Worm (Caenorhabditis elegans) whole organism, L3 larva: ENCODE measurements around the gene obr-1.

Source experiments
- ama-1 ChIP-seq: fragments of 150-350 bp; optimal IDR thresholded peaks from 2 replicates; lab custom pipeline; 2018
- ceh-9 ChIP-seq: sonication (generic microtip); optimal IDR thresholded peaks from 2 replicates; lab custom pipeline; 2018; ENCODE audit warnings: missing biosample characterization, missing genetic modification characterization
- elt-2 ChIP-seq: sonication (generic microtip); optimal IDR thresholded peaks from 2 replicates; lab custom pipeline; 2016; ENCODE audit warnings: missing genetic modification reagents, mild to moderate bottlenecking, missing genetic modification characterization, missing compliant biosample characterization
- eor-1 ChIP-seq, 2 experiments: fragments of 150-350 bp; optimal IDR thresholded peaks; 2 replicates each; lab custom pipeline; 2014 to 2018; ENCODE audit warnings: missing biosample characterization in 2 of 2, missing genetic modification characterization in 2 of 2
- jun-1 ChIP-seq: fragments of 150-350 bp; optimal IDR thresholded peaks from 2 replicates; lab custom pipeline; 2014; ENCODE audit warnings: missing biosample characterization, missing genetic modification reagents, missing genetic modification characterization
- nhr-12 ChIP-seq: fragments of 150-350 bp; optimal IDR thresholded peaks from 2 replicates; lab custom pipeline; 2014; ENCODE audit warnings: missing biosample characterization, missing genetic modification characterization
- nhr-237 ChIP-seq: fragments of 150-350 bp; optimal IDR thresholded peaks from 2 replicates; lab custom pipeline; 2014; ENCODE audit warnings: missing biosample characterization, missing genetic modification characterization
- nhr-25 ChIP-seq: sonication (generic microtip); optimal IDR thresholded peaks from 2 replicates; lab custom pipeline; 2017; ENCODE audit warnings: missing biosample characterization, missing genetic modification characterization
- snpc-4 ChIP-seq: fragments of 150-350 bp; optimal IDR thresholded peaks from 2 replicates; lab custom pipeline; 2014; ENCODE audit warnings: missing biosample characterization, missing genetic modification characterization
- ztf-4 ChIP-seq: fragments of 150-350 bp; optimal IDR thresholded peaks from 2 replicates; lab custom pipeline; 2014; ENCODE audit warnings: missing biosample characterization, missing genetic modification characterization

DNA sequence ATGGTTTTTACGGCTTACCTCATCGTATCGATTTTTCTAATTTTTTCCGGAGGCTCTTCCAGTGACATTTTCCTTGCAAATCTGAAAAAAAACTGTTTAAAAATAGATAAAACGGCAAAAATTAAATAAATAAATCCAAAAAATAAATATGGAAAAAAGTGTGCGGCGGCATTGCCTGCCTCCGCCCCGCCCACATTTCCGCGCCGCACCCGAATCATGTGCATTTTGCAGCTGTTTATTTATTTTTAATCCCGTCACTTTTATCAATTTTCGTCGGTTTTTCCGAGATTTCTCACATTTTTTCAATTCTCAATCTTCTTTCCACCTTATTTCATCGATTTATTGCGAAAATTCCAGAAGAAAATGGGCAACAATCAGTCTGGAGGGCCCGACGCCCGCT, 33.9 kb downstream of the obr-1 start, which contains the start of the genes Y47D3A.14 and aakb-2:
- TF ChIP-seq nhr-12 (no peak), nhr-237 (tag; lab: Kevin White, UChicago) (no peak), ama-1 (lab: Kevin White, UChicago) (peak; percentile 43), snpc-4 (tag; lab: Kevin White, UChicago) (peak; percentile 60), nhr-25 (no peak), ztf-4 (tag; lab: Kevin White, UChicago) (no peak), jun-1 (no peak), eor-1 (tag; optimal IDR thresholded peaks at IDR 0.05; lab: Kevin White, UChicago) (no peak), ceh-9 (tag; lab: Kevin White, UChicago) (no peak), elt-2 (tag; lab: Kevin White, UChicago) (no peak)
